Fruit fly (Drosophila melanogaster) whole organism, embryonic: Measurements from ENCODE around the gene CG4467.

ENCODE experiments used
- Atf3 ChIP-seq: fragments of 200-800 bp; sonication (Bioruptor generic); optimal IDR thresholded peaks from 3 replicates; lab custom pipeline; 2016; ENCODE audit warnings: missing biosample characterization, missing genetic modification characterization
- B-H2 ChIP-seq: fragments of 200-800 bp; sonication (Bioruptor generic); optimal IDR thresholded peaks from 2 replicates; lab custom pipeline; 2018; ENCODE audit warnings: missing biosample characterization, mild to moderate bottlenecking, missing genetic modification characterization
- Blimp-1 ChIP-seq: fragments of 200-800 bp; sonication (Bioruptor generic); optimal IDR thresholded peaks from 3 replicates; lab custom pipeline; 2018; ENCODE audit warnings: missing biosample characterization, missing genetic modification characterization, mild to moderate bottlenecking, moderate library complexity, missing genetic modification reagents
- CG10321 ChIP-seq: fragments of 200-800 bp; sonication (Bioruptor generic); IDR thresholded peaks from 2 replicates; pipeline ENCODE4 v1.3.6; 2022; ENCODE audit warnings: missing biosample characterization, missing genetic modification characterization
- CG12104 ChIP-seq: fragments of 200-800 bp; sonication (Bioruptor generic); optimal IDR thresholded peaks from 3 replicates; lab custom pipeline; 2016; ENCODE audit warnings: missing biosample characterization, missing genetic modification characterization
- CG1233 ChIP-seq: fragments of 200-800 bp; sonication (Bioruptor generic); optimal IDR thresholded peaks from 4 replicates; lab custom pipeline; 2018; ENCODE audit warnings: missing biosample characterization, mild to moderate bottlenecking, missing genetic modification characterization
- CG12659 ChIP-seq: fragments of 200-800 bp; sonication (Bioruptor generic); optimal IDR thresholded peaks from 3 replicates; lab custom pipeline; 2017; ENCODE audit warnings: mild to moderate bottlenecking, missing biosample characterization, missing genetic modification reagents, missing genetic modification characterization
- CG14441 ChIP-seq: fragments of 200-800 bp; sonication (Bioruptor generic); IDR thresholded peaks from 2 replicates; pipeline ENCODE4 v1.3.6; 2022; ENCODE audit warnings: missing biosample characterization, missing genetic modification characterization
- CG14710 ChIP-seq: fragments of 200-800 bp; sonication (Bioruptor generic); optimal IDR thresholded peaks from 3 replicates; lab custom pipeline; 2019; ENCODE audit warnings: missing biosample characterization, mild to moderate bottlenecking, missing genetic modification characterization, moderate library complexity
- CG15601 ChIP-seq: fragments of 200-800 bp; sonication (Bioruptor generic); optimal IDR thresholded peaks from 3 replicates; lab custom pipeline; 2019; ENCODE audit warnings: missing biosample characterization, mild to moderate bottlenecking, missing genetic modification characterization, moderate library complexity
- CG17328 ChIP-seq: fragments of 200-800 bp; sonication (Bioruptor generic); IDR thresholded peaks from 2 replicates; pipeline ENCODE4 v1.3.6; 2022; ENCODE audit warnings: missing biosample characterization, missing genetic modification characterization
- CG17612 ChIP-seq: fragments of 200-800 bp; sonication (Bioruptor generic); IDR thresholded peaks from 2 replicates; pipeline ENCODE4 v1.3.6; 2022; ENCODE audit warnings: missing biosample characterization, missing genetic modification characterization
- CG31224 ChIP-seq: fragments of 200-800 bp; sonication (Bioruptor generic); IDR thresholded peaks from 2 replicates; pipeline ENCODE4 v1.3.6; 2022; ENCODE audit warnings: missing biosample characterization, missing genetic modification characterization
- CG31441 ChIP-seq: fragments of 200-800 bp; sonication (Bioruptor generic); IDR thresholded peaks from 2 replicates; pipeline ENCODE4 v1.3.6; 2022; ENCODE audit warnings: missing biosample characterization, missing genetic modification characterization
- CG33557 ChIP-seq: fragments of 200-800 bp; sonication (Bioruptor generic); optimal IDR thresholded peaks from 2 replicates; lab custom pipeline; 2019; ENCODE audit warnings: missing biosample characterization, mild to moderate bottlenecking, missing genetic modification characterization, moderate library complexity
- CG4282 ChIP-seq: fragments of 200-800 bp; sonication (Bioruptor generic); optimal IDR thresholded peaks from 2 replicates; lab custom pipeline; 2016; ENCODE audit warnings: missing biosample characterization, missing genetic modification characterization
- CG4730 ChIP-seq: fragments of 200-800 bp; sonication (Bioruptor generic); IDR thresholded peaks from 2 replicates; pipeline ENCODE4 v1.3.6; 2022; ENCODE audit warnings: missing biosample characterization, missing genetic modification characterization
- CG5245 ChIP-seq: fragments of 200-800 bp; sonication (Bioruptor generic); optimal IDR thresholded peaks from 3 replicates; lab custom pipeline; 2016; ENCODE audit warnings: missing biosample characterization, missing genetic modification characterization
- CG6175 ChIP-seq: fragments of 200-800 bp; sonication (Bioruptor generic); IDR thresholded peaks from 3 replicates; pipeline ENCODE4 v1.3.6; 2022; ENCODE audit warnings: missing biosample characterization, missing genetic modification characterization
- CG7786 ChIP-seq: fragments of 200-800 bp; sonication (Bioruptor generic); optimal IDR thresholded peaks from 2 replicates; lab custom pipeline; 2016; ENCODE audit warnings: missing biosample characterization, missing genetic modification characterization
- CG7839 ChIP-seq: fragments of 200-800 bp; sonication (Bioruptor generic); optimal IDR thresholded peaks from 3 replicates; lab custom pipeline; 2018; ENCODE audit warnings: missing biosample characterization, mild to moderate bottlenecking, missing genetic modification characterization, moderate library complexity
- CG7963 ChIP-seq: fragments of 200-800 bp; sonication (Bioruptor generic); IDR thresholded peaks from 3 replicates; pipeline ENCODE4 v1.3.6; 2022; ENCODE audit warnings: missing biosample characterization, missing genetic modification characterization; ENCODE audit not compliant: partially characterized antibody
- CG8290 ChIP-seq, 3 experiments: fragments of 200-800 bp; sonication (Bioruptor generic); optimal IDR thresholded peaks; 2 replicates each; lab custom pipeline; 2016 to 2019; ENCODE audit warnings: missing biosample characterization in 3 of 3, missing genetic modification characterization in 3 of 3, mild to moderate bottlenecking in 2 of 3, moderate library complexity in 1 of 3
- CG9437 ChIP-seq: fragments of 200-800 bp; sonication (Bioruptor generic); optimal IDR thresholded peaks from 2 replicates; lab custom pipeline; 2018; ENCODE audit warnings: missing biosample characterization, mild to moderate bottlenecking, missing genetic modification characterization
- CG9876 ChIP-seq: fragments of 200-800 bp; sonication (Bioruptor generic); optimal IDR thresholded peaks from 2 replicates; lab custom pipeline; 2016; ENCODE audit warnings: missing biosample characterization, missing genetic modification characterization
- Ets97D ChIP-seq: fragments of 200-800 bp; sonication (Bioruptor generic); optimal IDR thresholded peaks from 3 replicates; lab custom pipeline; 2016; ENCODE audit warnings: missing biosample characterization, missing genetic modification characterization
- H15 ChIP-seq: fragments of 200-800 bp; sonication (Bioruptor generic); IDR thresholded peaks from 3 replicates; pipeline ENCODE4 v1.3.6; 2022; ENCODE audit warnings: missing biosample characterization, missing genetic modification characterization
- H2.0 ChIP-seq: fragments of 200-800 bp; sonication (Bioruptor generic); IDR thresholded peaks from 2 replicates; pipeline ENCODE4 v1.3.6; 2022; ENCODE audit warnings: missing biosample characterization, missing genetic modification characterization
- Hey ChIP-seq: fragments of 200-800 bp; sonication (Bioruptor generic); optimal IDR thresholded peaks from 3 replicates; lab custom pipeline; 2018; ENCODE audit warnings: missing biosample characterization, mild to moderate bottlenecking, missing genetic modification characterization
- Lhr ChIP-seq: fragments of 200-800 bp; sonication (Bioruptor generic); optimal IDR thresholded peaks from 3 replicates; lab custom pipeline; 2017; ENCODE audit warnings: mild to moderate bottlenecking, missing biosample characterization, missing genetic modification reagents, missing genetic modification characterization
- MTF-1 ChIP-seq: fragments of 200-800 bp; sonication (Bioruptor generic); optimal IDR thresholded peaks from 2 replicates; lab custom pipeline; 2018; ENCODE audit warnings: missing biosample characterization, mild to moderate bottlenecking, missing genetic modification characterization, borderline replicate concordance
- Meics ChIP-seq: fragments of 200-800 bp; sonication (Bioruptor generic); optimal IDR thresholded peaks from 2 replicates; lab custom pipeline; 2017; ENCODE audit warnings: missing biosample characterization, mild to moderate bottlenecking, missing genetic modification characterization
- Ptx1 ChIP-seq: fragments of 200-800 bp; sonication (Bioruptor generic); IDR thresholded peaks from 2 replicates; pipeline ENCODE4 v1.3.6; 2022; ENCODE audit warnings: missing biosample characterization, missing genetic modification characterization
- Ravus ChIP-seq: fragments of 200-800 bp; sonication (Bioruptor generic); IDR thresholded peaks from 2 replicates; pipeline ENCODE4 v1.3.6; 2022; ENCODE audit warnings: missing biosample characterization, missing genetic modification characterization
- Rfx ChIP-seq: fragments of 200-800 bp; sonication (Bioruptor generic); IDR thresholded peaks from 2 replicates; pipeline ENCODE4 v1.3.6; 2022; ENCODE audit warnings: missing biosample characterization, missing genetic modification characterization
- Sry-β ChIP-seq: fragments of 200-800 bp; sonication (Bioruptor generic); optimal IDR thresholded peaks from 2 replicates; lab custom pipeline; 2018; ENCODE audit warnings: missing biosample characterization, mild to moderate bottlenecking, missing genetic modification characterization, moderate library complexity
- Sry-δ ChIP-seq: fragments of 200-800 bp; sonication (Bioruptor generic); optimal IDR thresholded peaks from 2 replicates; lab custom pipeline; 2016; ENCODE audit warnings: missing biosample characterization, missing genetic modification characterization
- Usf ChIP-seq: fragments of 200-800 bp; sonication (Bioruptor generic); optimal IDR thresholded peaks from 2 replicates; lab custom pipeline; 2017; ENCODE audit warnings: missing genotype, missing biosample characterization, missing genetic modification characterization
- ab ChIP-seq: fragments of 200-800 bp; sonication (Bioruptor generic); optimal IDR thresholded peaks from 2 replicates; lab custom pipeline; 2016; ENCODE audit warnings: missing biosample characterization, missing genetic modification characterization
- dpn ChIP-seq, 2 experiments: fragments of 200-800 bp; sonication (Bioruptor generic); optimal IDR thresholded peaks; 3 replicates each; lab custom pipeline; 2016; ENCODE audit warnings: missing biosample characterization in 2 of 2, missing genetic modification characterization in 2 of 2
- eyg ChIP-seq: fragments of 200-800 bp; sonication (Bioruptor generic); optimal IDR thresholded peaks from 3 replicates; lab custom pipeline; 2016; ENCODE audit warnings: missing biosample characterization, missing genetic modification characterization
- fd102C ChIP-seq: fragments of 200-800 bp; sonication (Bioruptor generic); optimal IDR thresholded peaks from 2 replicates; lab custom pipeline; 2018; ENCODE audit warnings: missing biosample characterization, mild to moderate bottlenecking, missing genetic modification characterization, moderate library complexity
- gcm ChIP-seq: fragments of 200-800 bp; sonication (Bioruptor generic); optimal IDR thresholded peaks from 2 replicates; lab custom pipeline; 2019; ENCODE audit warnings: missing biosample characterization, mild to moderate bottlenecking, missing genetic modification characterization, moderate library complexity
- sd ChIP-seq: fragments of 200-800 bp; sonication (Bioruptor generic); optimal IDR thresholded peaks from 3 replicates; lab custom pipeline; 2018; ENCODE audit warnings: missing biosample characterization, mild to moderate bottlenecking, missing genetic modification characterization, moderate library complexity
- trh ChIP-seq: fragments of 200-800 bp; sonication (Bioruptor generic); optimal IDR thresholded peaks from 2 replicates; lab custom pipeline; 2016; ENCODE audit warnings: missing biosample characterization, missing genetic modification characterization
- tx ChIP-seq: fragments of 200-800 bp; sonication (Bioruptor generic); optimal IDR thresholded peaks from 2 replicates; lab custom pipeline; 2016; ENCODE audit warnings: missing biosample characterization, missing genetic modification characterization
- vnd ChIP-seq: fragments of 200-800 bp; sonication (Bioruptor generic); IDR thresholded peaks from 3 replicates; pipeline ENCODE4 v1.3.6; 2022; ENCODE audit warnings: missing biosample characterization, missing genetic modification characterization; ENCODE audit not compliant: partially characterized antibody
- vvl ChIP-seq: fragments of 200-800 bp; sonication (Bioruptor generic); IDR thresholded peaks from 2 replicates; pipeline ENCODE4 v1.3.6; 2022; ENCODE audit warnings: missing biosample characterization, missing genetic modification characterization
- zfh1 ChIP-seq: fragments of 200-800 bp; sonication (Bioruptor generic); IDR thresholded peaks from 3 replicates; pipeline ENCODE4 v1.3.6; 2022; ENCODE audit warnings: missing biosample characterization, missing genetic modification characterization

Gene CG4467

dm6 chr3R:23239934-23240632 lies 8.6 kb downstream of the CG4467 start (continued):
- TF ChIP-seq CG12659 (GFP tag; lab: Kevin White, UChicago) (peak; percentile 47), Ets97D (peak; percentile 27), gcm (GFP tag; lab: Kevin White, UChicago) (no peak), CG4282 (GFP tag; lab: Kevin White, UChicago) (no peak), CG4730 (GFP tag; lab: Robert Waterston, UW) (peak; percentile 62), CG17328 (peak; percentile 64; the same call in 1 of the 2 replicates), zfh1 (GFP tag; lab: Robert Waterston, UW) (peak; percentile 76), CG31441 (GFP tag; lab: Robert Waterston, UW) (peak; percentile 76), CG9437 (GFP tag; lab: Kevin White, UChicago) (peak; percentile 36), CG12104 (GFP tag; lab: Kevin White, UChicago) (peak; percentile 46), Rfx (GFP tag; lab: Robert Waterston, UW) (peak; percentile 71), CG1233 (GFP tag; lab: Kevin White, UChicago) (peak; percentile 67), CG14710 (peak; percentile 48), Blimp-1 (peak; percentile 83), MTF-1 (GFP tag; lab: Kevin White, UChicago) (no peak), Usf (GFP tag; lab: Kevin White, UChicago) (no peak), fd102C (GFP tag; lab: Kevin White, UChicago) (no peak), CG8290 (GFP tag; optimal IDR thresholded peaks at IDR 0.05; lab: Kevin White, UChicago) (no peak), CG8290 (tag; optimal IDR thresholded peaks at IDR 0.05; lab: Kevin White, UChicago) (no peak), CG6175 (GFP tag; lab: Robert Waterston, UW) (no peak), H2.0 (GFP tag; lab: Robert Waterston, UW) (peak; percentile 43; the same call in 1 of the 2 replicates), H15 (0 out of 3 replicates have a peak, but pooled peaks have one; percentile 30), B-H2 (GFP tag; lab: Kevin White, UChicago) (no peak), CG7963 (GFP tag; lab: Robert Waterston, UW) (no peak), Ravus (GFP tag; lab: Robert Waterston, UW) (no peak; the same call in 1 of the 2 replicates), sd (tag; lab: Kevin White, UChicago) (peak; percentile 24), vvl (peak; percentile 79), trh (GFP tag; lab: Kevin White, UChicago) (peak; percentile 8), eyg (GFP tag; lab: Kevin White, UChicago) (no peak), Sry-β (no peak), Atf3 (GFP tag; lab: Kevin White, UChicago) (no peak), CG33557 (no peak), CG7839 (tag; lab: Kevin White, UChicago) (peak; percentile 87), Sry-δ (GFP tag; lab: Kevin White, UChicago) (peak; percentile 11), CG14441 (peak; percentile 51), vnd (GFP tag; lab: Robert Waterston, UW) (no peak), ab (GFP tag; lab: Kevin White, UChicago) (no peak), CG5245 (GFP tag; lab: Kevin White, UChicago) (peak; percentile 36), Lhr (GFP tag; lab: Kevin White, UChicago) (no peak), Hey (no peak), dpn (GFP tag; optimal IDR thresholded peaks at IDR 0.05; lab: Kevin White, UChicago) (peak in 1 of 2 experiments; percentile 45), CG15601 (tag; lab: Kevin White, UChicago) (peak; percentile 21), Ptx1 (peak; percentile 78), CG10321 (GFP tag; lab: Robert Waterston, UW) (peak; percentile 29; the same call in 1 of the 2 replicates), CG7786 (peak; percentile 24), CG31224 (GFP tag; lab: Robert Waterston, UW) (peak; percentile 21; the same call in 1 of the 2 replicates), CG17612 (GFP tag; lab: Robert Waterston, UW) (no peak), CG9876 (GFP tag; lab: Kevin White, UChicago) (no peak), tx (peak; percentile 29), Meics (GFP tag; lab: Kevin White, UChicago) (peak; percentile 83)
